Fruit fly (Drosophila melanogaster): ENCODE results near the gene CG32148.

Gene CG32148

DNA sequence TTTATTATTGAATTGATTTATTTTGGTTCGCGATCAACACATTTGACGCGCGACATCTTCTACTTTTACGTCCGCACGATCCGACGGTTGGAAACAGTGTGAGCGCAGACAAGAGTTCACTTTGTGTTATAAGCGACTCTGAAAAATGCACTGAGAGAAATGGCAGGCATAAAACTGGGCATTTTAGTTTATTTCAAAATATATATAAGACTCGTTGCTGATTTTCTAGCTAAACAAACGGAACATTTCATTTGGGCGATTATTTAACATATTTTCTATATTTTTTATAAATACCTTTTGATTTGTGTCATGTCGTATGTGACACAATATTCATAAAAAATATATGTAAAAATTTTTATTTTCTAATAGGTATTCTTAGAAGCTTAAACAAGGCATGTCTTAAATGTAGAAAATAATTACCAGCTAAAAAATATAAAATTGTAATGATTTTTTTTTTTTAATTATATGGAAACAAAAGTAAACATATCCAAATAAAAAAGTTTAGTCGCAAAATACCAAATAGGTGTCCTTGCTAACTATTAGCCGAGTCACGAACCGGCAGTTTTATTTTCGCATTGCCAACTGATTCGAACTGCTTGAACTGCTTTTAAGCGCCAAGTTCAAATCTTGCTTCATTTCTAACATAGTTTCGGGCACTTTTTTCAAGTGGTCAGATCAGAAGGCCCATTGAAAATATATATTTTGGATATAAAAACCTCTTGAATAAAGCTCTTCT is 9.2 kb upstream of the CG32148 start, which contains the start of gene Reck (continued):
- TF ChIP-seq pita (GFP tag; optimal IDR thresholded peaks at IDR 0.05) (peak; percentile 67), gt (GFP tag; IDR thresholded peaks at IDR 0.05) (peak; percentile 29; the same call in 1 of the 2 replicates), da (GFP tag; optimal IDR thresholded peaks at IDR 0.05) (no peak), Ets65A (GFP tag) (peak; percentile 82), salm (tag; optimal IDR thresholded peaks at IDR 0.05) (peak; percentile 63), PHDP (tag; optimal IDR thresholded peaks at IDR 0.05) (peak; percentile 89), toy (GFP tag; IDR thresholded peaks at IDR 0.05) (0 out of 2 replicates have a peak, but pooled peaks have one; percentile 31), CG4820 (GFP tag; optimal IDR thresholded peaks at IDR 0.05) (peak; percentile 78), repo (GFP tag; optimal IDR thresholded peaks at IDR 0.05) (peak; percentile 6), az2 (GFP tag; optimal IDR thresholded peaks at IDR 0.05) (peak; percentile 89), CG8388 (GFP tag; optimal IDR thresholded peaks at IDR 0.05) (peak; percentile 88), Lhr (GFP tag; optimal IDR thresholded peaks at IDR 0.05) (no peak), pfk (GFP tag; optimal IDR thresholded peaks at IDR 0.05) (no peak), lola (GFP tag; optimal IDR thresholded peaks at IDR 0.05) (peak in 1 of 3 experiments; percentile 78), gem (tag; optimal IDR thresholded peaks at IDR 0.05) (peak; percentile 90), dmrt99B (tag; optimal IDR thresholded peaks at IDR 0.05) (peak; percentile 82), zfh2 (GFP tag; optimal IDR thresholded peaks at IDR 0.05) (no peak), ash1 (GFP tag; optimal IDR thresholded peaks at IDR 0.05) (no peak), odd (GFP tag; optimal IDR thresholded peaks at IDR 0.05) (peak; percentile 70), NK7.1 (GFP tag; optimal IDR thresholded peaks at IDR 0.05) (peak; percentile 16), tgo (GFP tag; IDR thresholded peaks at IDR 0.05) (peak; percentile 72), emc (GFP tag; optimal IDR thresholded peaks at IDR 0.05) (peak; percentile 37), Six4 (GFP tag; optimal IDR thresholded peaks at IDR 0.05) (peak; percentile 79), fd64A (GFP tag; optimal IDR thresholded peaks at IDR 0.05) (no peak), Dip2 (GFP tag; IDR thresholded peaks at IDR 0.05) (no peak), CG7786 (GFP tag; optimal IDR thresholded peaks at IDR 0.05) (peak; percentile 20), grn (GFP tag; optimal IDR thresholded peaks at IDR 0.05) (peak; percentile 35), CG4730 (GFP tag; IDR thresholded peaks at IDR 0.05) (peak; percentile 74), CkIIα-i1 (GFP tag; IDR thresholded peaks at IDR 0.05) (no peak), CG13775 (GFP tag; optimal IDR thresholded peaks at IDR 0.05) (peak; percentile 79), CG6813 (GFP tag; optimal IDR thresholded peaks at IDR 0.05) (peak; percentile 86), CG7745 (tag; optimal IDR thresholded peaks at IDR 0.05) (no peak), dmrt11E (tag; optimal IDR thresholded peaks at IDR 0.05) (peak; percentile 84), klu (GFP tag; IDR thresholded peaks at IDR 0.05) (no peak), insv (GFP tag; optimal IDR thresholded peaks at IDR 0.05) (no peak), CG12942 (GFP tag; optimal IDR thresholded peaks at IDR 0.05) (peak; percentile 68), tup (GFP tag; optimal IDR thresholded peaks at IDR 0.05) (peak; percentile 56), Sin3A (optimal IDR thresholded peaks at IDR 0.05) (no peak), unc-4 (GFP tag; IDR thresholded peaks at IDR 0.05; ENCODE audit: partially characterized antibody) (no peak), CG12104 (GFP tag; optimal IDR thresholded peaks at IDR 0.05) (peak; percentile 87), CG12391 (tag; optimal IDR thresholded peaks at IDR 0.05) (peak; percentile 90), CG2116 (GFP tag; optimal IDR thresholded peaks at IDR 0.05) (peak; percentile 87), Dad (GFP tag; optimal IDR thresholded peaks at IDR 0.05) (peak; percentile 20), fd3F (GFP tag; optimal IDR thresholded peaks at IDR 0.05) (peak; percentile 75), Spps (tag; optimal IDR thresholded peaks at IDR 0.05) (peak; percentile 88), tna (GFP tag; IDR thresholded peaks at IDR 0.05; ENCODE audit: partially characterized antibody) (no peak), CG12299 (tag; optimal IDR thresholded peaks at IDR 0.05) (peak; percentile 58), CG17912 (GFP tag; optimal IDR thresholded peaks at IDR 0.05) (no peak), CG8478 (optimal IDR thresholded peaks at IDR 0.05) (no peak), pum (GFP tag; optimal IDR thresholded peaks at IDR 0.05) (peak; percentile 47)

Data from whole organism, embryonic.